Fruit fly (Drosophila melanogaster) whole organism, embryonic: ENCODE measurements around the gene Abl.

ENCODE experiments used
- ATbp ChIP-seq: fragments of 200-800 bp; sonication (Bioruptor generic); optimal IDR thresholded peaks from 2 replicates; lab custom pipeline; 2017; ENCODE audit warnings: missing biosample characterization, mild to moderate bottlenecking, missing genetic modification characterization, missing genetic modification reagents
- Abd-B ChIP-seq: fragments of 200-800 bp; sonication (Bioruptor generic); optimal IDR thresholded peaks from 2 replicates; lab custom pipeline; 2018; ENCODE audit warnings: missing biosample characterization, mild to moderate bottlenecking, missing genetic modification characterization, moderate library complexity
- Ada2b ChIP-seq: fragments of 200-800 bp; sonication (Bioruptor generic); IDR thresholded peaks from 2 replicates; pipeline ENCODE4 v1.3.6; 2022; ENCODE audit warnings: missing biosample characterization, missing genetic modification characterization
- Asciz ChIP-seq: fragments of 200-800 bp; sonication (Bioruptor generic); optimal IDR thresholded peaks from 2 replicates; lab custom pipeline; 2017; ENCODE audit warnings: missing biosample characterization, mild to moderate bottlenecking, missing genetic modification characterization, missing genetic modification reagents
- BtbVII ChIP-seq: fragments of 200-800 bp; sonication (Bioruptor generic); optimal IDR thresholded peaks from 3 replicates; lab custom pipeline; 2017; ENCODE audit warnings: missing biosample characterization, mild to moderate bottlenecking, missing genetic modification characterization
- CG10274 ChIP-seq: fragments of 200-800 bp; sonication (Bioruptor generic); optimal IDR thresholded peaks from 3 replicates; lab custom pipeline; 2017; ENCODE audit warnings: missing biosample characterization, mild to moderate bottlenecking, missing genetic modification characterization
- CG10366 ChIP-seq: fragments of 200-800 bp; sonication (Bioruptor generic); IDR thresholded peaks from 2 replicates; pipeline ENCODE4 v1.3.6; 2022; ENCODE audit warnings: missing biosample characterization, missing genetic modification characterization
- CG11398 ChIP-seq: fragments of 200-800 bp; sonication (Bioruptor generic); optimal IDR thresholded peaks from 2 replicates; lab custom pipeline; 2016; ENCODE audit warnings: missing biosample characterization, missing genetic modification characterization
- CG12155 ChIP-seq: fragments of 200-800 bp; sonication (Bioruptor generic); optimal IDR thresholded peaks from 3 replicates; lab custom pipeline; 2016; ENCODE audit warnings: missing biosample characterization, missing genetic modification characterization
- CG13424 ChIP-seq: fragments of 200-800 bp; sonication (Bioruptor generic); optimal IDR thresholded peaks from 2 replicates; lab custom pipeline; 2019; ENCODE audit warnings: missing biosample characterization, mild to moderate bottlenecking, missing genetic modification characterization, moderate library complexity
- CG15269 ChIP-seq: fragments of 200-800 bp; sonication (Bioruptor generic); optimal IDR thresholded peaks from 2 replicates; lab custom pipeline; 2018; ENCODE audit warnings: missing biosample characterization, mild to moderate bottlenecking, missing genetic modification characterization, moderate library complexity
- CG1603 ChIP-seq: fragments of 200-800 bp; sonication (Bioruptor generic); optimal IDR thresholded peaks from 2 replicates; lab custom pipeline; 2019; ENCODE audit warnings: missing biosample characterization, mild to moderate bottlenecking, missing genetic modification characterization, moderate library complexity
- CG16863 ChIP-seq: fragments of 200-800 bp; sonication (Bioruptor generic); optimal IDR thresholded peaks from 3 replicates; lab custom pipeline; 2016; ENCODE audit warnings: missing biosample characterization, missing genetic modification characterization
- CG1792 ChIP-seq: fragments of 200-800 bp; sonication (Bioruptor generic); optimal IDR thresholded peaks from 2 replicates; lab custom pipeline; 2016; ENCODE audit warnings: missing biosample characterization, missing genetic modification characterization
- CG31441 ChIP-seq: fragments of 200-800 bp; sonication (Bioruptor generic); IDR thresholded peaks from 2 replicates; pipeline ENCODE4 v1.3.6; 2022; ENCODE audit warnings: missing biosample characterization, missing genetic modification characterization
- CG3995 ChIP-seq: fragments of 200-800 bp; sonication (Bioruptor generic); optimal IDR thresholded peaks from 3 replicates; lab custom pipeline; 2016; ENCODE audit warnings: missing biosample characterization, missing genetic modification characterization
- CG4282 ChIP-seq: fragments of 200-800 bp; sonication (Bioruptor generic); optimal IDR thresholded peaks from 2 replicates; lab custom pipeline; 2016; ENCODE audit warnings: missing biosample characterization, missing genetic modification characterization
- CG7928 ChIP-seq: fragments of 200-800 bp; sonication (Bioruptor generic); optimal IDR thresholded peaks from 2 replicates; lab custom pipeline; 2017; ENCODE audit warnings: missing biosample characterization, mild to moderate bottlenecking, missing genetic modification characterization
- CG7963 ChIP-seq: fragments of 200-800 bp; sonication (Bioruptor generic); IDR thresholded peaks from 3 replicates; pipeline ENCODE4 v1.3.6; 2022; ENCODE audit warnings: missing biosample characterization, missing genetic modification characterization; ENCODE audit not compliant: partially characterized antibody
- CG8290 ChIP-seq, 3 experiments: fragments of 200-800 bp; sonication (Bioruptor generic); optimal IDR thresholded peaks; 2 replicates each; lab custom pipeline; 2016 to 2019; ENCODE audit warnings: missing biosample characterization in 3 of 3, missing genetic modification characterization in 3 of 3, mild to moderate bottlenecking in 2 of 3, moderate library complexity in 1 of 3
- Dad ChIP-seq: fragments of 200-800 bp; sonication (Bioruptor generic); optimal IDR thresholded peaks from 3 replicates; lab custom pipeline; 2016; ENCODE audit warnings: missing biosample characterization, missing genetic modification characterization
- Gug ChIP-seq: fragments of 200-800 bp; sonication (Bioruptor generic); IDR thresholded peaks from 4 replicates; pipeline ENCODE4 v1.3.6; 2022; ENCODE audit warnings: missing biosample characterization, missing genetic modification characterization
- H2.0 ChIP-seq: fragments of 200-800 bp; sonication (Bioruptor generic); IDR thresholded peaks from 2 replicates; pipeline ENCODE4 v1.3.6; 2022; ENCODE audit warnings: missing biosample characterization, missing genetic modification characterization
- Kr ChIP-seq: fragments of 200-800 bp; sonication (Bioruptor generic); optimal IDR thresholded peaks from 2 replicates; lab custom pipeline; 2017; ENCODE audit warnings: missing biosample characterization, mild to moderate bottlenecking, missing genetic modification characterization
- Nf-YC ChIP-seq: fragments of 200-800 bp; optimal IDR thresholded peaks from 3 replicates; lab custom pipeline; 2019; ENCODE audit warnings: missing biosample characterization, mild to moderate bottlenecking, missing genetic modification characterization, moderate library complexity
- Rfx ChIP-seq: fragments of 200-800 bp; sonication (Bioruptor generic); IDR thresholded peaks from 2 replicates; pipeline ENCODE4 v1.3.6; 2022; ENCODE audit warnings: missing biosample characterization, missing genetic modification characterization
- Stat92E ChIP-seq, 3 experiments: fragments of >200 bp in 2 of 3; fragments of 200-800 bp in 1 of 3; sonication (Bioruptor generic) in 1 of 3; optimal IDR thresholded peaks; 2 replicates each; lab custom pipeline; 2017 to 2019; ENCODE audit warnings: missing biosample characterization in 3 of 3, missing genetic modification characterization in 3 of 3, mild to moderate bottlenecking in 1 of 3, moderate library complexity in 1 of 3
- Vsx1 ChIP-seq: fragments of 200-800 bp; sonication (Bioruptor generic); optimal IDR thresholded peaks from 2 replicates; lab custom pipeline; 2017; ENCODE audit warnings: missing biosample characterization, mild to moderate bottlenecking, missing genetic modification characterization, missing genetic modification reagents
- ac ChIP-seq: fragments of 200-800 bp; sonication (Bioruptor generic); optimal IDR thresholded peaks from 3 replicates; lab custom pipeline; 2017; ENCODE audit warnings: missing biosample characterization, mild to moderate bottlenecking, missing genetic modification characterization
- ash1 ChIP-seq: fragments of 200-800 bp; sonication (Bioruptor generic); optimal IDR thresholded peaks from 2 replicates; lab custom pipeline; 2018; ENCODE audit warnings: missing biosample characterization, mild to moderate bottlenecking, missing genetic modification characterization
- bab2 ChIP-seq: fragments of 200-800 bp; sonication (Bioruptor generic); optimal IDR thresholded peaks from 2 replicates; lab custom pipeline; 2016; ENCODE audit warnings: missing biosample characterization, missing genetic modification characterization
- cwo ChIP-seq: fragments of 200-800 bp; sonication (Bioruptor generic); optimal IDR thresholded peaks from 3 replicates; lab custom pipeline; 2017; ENCODE audit warnings: missing biosample characterization, missing genetic modification characterization, mild to moderate bottlenecking, moderate library complexity, missing genetic modification reagents
- dati ChIP-seq: fragments of 200-800 bp; sonication (Bioruptor generic); IDR thresholded peaks from 2 replicates; pipeline ENCODE4 v1.3.6; 2022; ENCODE audit warnings: missing biosample characterization, missing genetic modification characterization
- esg ChIP-seq: fragments of 200-800 bp; sonication (Bioruptor generic); conservative IDR thresholded peaks from 2 replicates; pipeline ENCODE4 v1.3.6; 2022; ENCODE audit warnings: missing biosample characterization, missing genetic modification characterization
- eve ChIP-seq, 2 experiments: fragments of >200 bp; optimal IDR thresholded peaks; 2 replicates each; lab custom pipeline; 2017; ENCODE audit warnings: missing biosample characterization in 2 of 2, missing genetic modification characterization in 2 of 2
- fd102C ChIP-seq: fragments of 200-800 bp; sonication (Bioruptor generic); optimal IDR thresholded peaks from 2 replicates; lab custom pipeline; 2018; ENCODE audit warnings: missing biosample characterization, mild to moderate bottlenecking, missing genetic modification characterization, moderate library complexity
- fd64A ChIP-seq: fragments of 200-800 bp; sonication (Bioruptor generic); optimal IDR thresholded peaks from 3 replicates; lab custom pipeline; 2018; ENCODE audit warnings: missing biosample characterization, mild to moderate bottlenecking, missing genetic modification characterization
- gro ChIP-seq: fragments of 200-800 bp; sonication (Bioruptor generic); optimal IDR thresholded peaks from 2 replicates; lab custom pipeline; 2016; ENCODE audit warnings: missing biosample characterization, missing genetic modification characterization
- hkb ChIP-seq, 2 experiments: fragments of 200-800 bp in 1 of 2; fragments of >200 bp in 1 of 2; sonication (Bioruptor generic) in 1 of 2; IDR thresholded peaks in 1 of 2; optimal IDR thresholded peaks in 1 of 2; 2 replicates each; pipeline versions ENCODE4 v1.3.6 to Lab custom; 2017 to 2022; ENCODE audit warnings: missing biosample characterization in 1 of 2, missing genetic modification characterization in 1 of 2
- insv ChIP-seq, 2 experiments: fragments of 200-800 bp; sonication (Bioruptor generic); optimal IDR thresholded peaks; 3 replicates each; lab custom pipeline; 2016 to 2018; ENCODE audit warnings: missing biosample characterization in 2 of 2, missing genetic modification characterization in 2 of 2
- pb ChIP-seq: fragments of 200-800 bp; sonication (Bioruptor generic); optimal IDR thresholded peaks from 3 replicates; lab custom pipeline; 2016; ENCODE audit warnings: missing biosample characterization, missing genetic modification characterization
- peb ChIP-seq: fragments of 200-800 bp; sonication (Bioruptor generic); IDR thresholded peaks from 2 replicates; pipeline ENCODE4 v1.3.6; 2022; ENCODE audit warnings: missing biosample characterization, missing genetic modification characterization
- prd ChIP-seq, 3 experiments: fragments of >200 bp in 2 of 3; fragments of 200-800 bp in 1 of 3; sonication (Bioruptor generic) in 1 of 3; optimal IDR thresholded peaks in 2 of 3; IDR thresholded peaks in 1 of 3; 2 replicates in 2 of 3; 3 replicates in 1 of 3; pipeline versions ENCODE4 v1.3.6 to Lab custom; 2017 to 2022; ENCODE audit warnings: missing biosample characterization in 1 of 3, missing genetic modification characterization in 1 of 3
- slp2 ChIP-seq: fragments of 200-800 bp; sonication (Bioruptor generic); optimal IDR thresholded peaks from 2 replicates; lab custom pipeline; 2016; ENCODE audit warnings: missing biosample characterization, missing genetic modification characterization
- tio ChIP-seq: fragments of 200-800 bp; sonication (Bioruptor generic); optimal IDR thresholded peaks from 2 replicates; lab custom pipeline; 2017; ENCODE audit warnings: missing biosample characterization, missing genetic modification characterization, inconsistent platforms
- trh ChIP-seq: fragments of 200-800 bp; sonication (Bioruptor generic); optimal IDR thresholded peaks from 2 replicates; lab custom pipeline; 2016; ENCODE audit warnings: missing biosample characterization, missing genetic modification characterization
- twi ChIP-seq: fragments of 200-800 bp; optimal IDR thresholded peaks from 2 replicates; lab custom pipeline; 2019; ENCODE audit warnings: missing biosample characterization, mild to moderate bottlenecking, missing genetic modification characterization, moderate library complexity
- vnd ChIP-seq: fragments of 200-800 bp; sonication (Bioruptor generic); IDR thresholded peaks from 3 replicates; pipeline ENCODE4 v1.3.6; 2022; ENCODE audit warnings: missing biosample characterization, missing genetic modification characterization; ENCODE audit not compliant: partially characterized antibody
- yki ChIP-seq: fragments of >200 bp; optimal IDR thresholded peaks from 3 replicates; lab custom pipeline; 2018
- zen2 ChIP-seq: fragments of 200-800 bp; sonication (Bioruptor generic); IDR thresholded peaks from 3 replicates; pipeline ENCODE4 v1.3.6; 2022; ENCODE audit warnings: missing biosample characterization, missing genetic modification characterization; ENCODE audit not compliant: partially characterized antibody

The Abl gene

dm6 chr3L:16657014-16657413, 9.3 kb upstream of the Abl start (continued):
- no peak for TF ChIP-seq peb (GFP tag; lab: Robert Waterston, UW)
- no peak for TF ChIP-seq Ada2b (GFP tag; lab: Robert Waterston, UW)
- no peak for TF ChIP-seq zen2 (GFP tag; lab: Robert Waterston, UW)
- no peak for TF ChIP-seq fd102C (GFP tag; lab: Kevin White, UChicago)
- no peak for TF ChIP-seq H2.0 (GFP tag; lab: Robert Waterston, UW)
- TF ChIP-seq CG16863 (GFP tag; lab: Kevin White, UChicago), result no peak
- TF ChIP-seq cwo (GFP tag; lab: Kevin White, UChicago), result peak; percentile 50
- no peak for TF ChIP-seq Gug
- TF ChIP-seq Nf-YC (tag; lab: Kevin White, UChicago), result no peak
- TF ChIP-seq gro, result no peak
- TF ChIP-seq hkb (optimal IDR thresholded peaks at IDR 0.05; lab: Kevin White, UChicago), result no peak
- TF ChIP-seq hkb (GFP tag; IDR thresholded peaks at IDR 0.05; lab: Robert Waterston, UW), result 0 out of 2 replicates have a peak, but pooled peaks have one; percentile 10
- no peak for TF ChIP-seq Stat92E (GFP tag; optimal IDR thresholded peaks at IDR 0.05; lab: Kevin White, UChicago)
- no peak for TF ChIP-seq insv (GFP tag; optimal IDR thresholded peaks at IDR 0.05; lab: Kevin White, UChicago)
- no peak for TF ChIP-seq ash1 (GFP tag; lab: Kevin White, UChicago)
- peak; percentile 21 for TF ChIP-seq CG15269 (tag; lab: Kevin White, UChicago)
- peak; percentile 41 for TF ChIP-seq BtbVII (GFP tag; lab: Kevin White, UChicago)
- no peak for TF ChIP-seq Dad (GFP tag; lab: Kevin White, UChicago)
- TF ChIP-seq CG4282 (GFP tag; lab: Kevin White, UChicago), result no peak
- TF ChIP-seq CG12155, result peak; percentile 7
- TF ChIP-seq eve (GFP tag; optimal IDR thresholded peaks at IDR 0.05; lab: Kevin White, UChicago), result no peak
- no peak for TF ChIP-seq CG11398
- no peak for TF ChIP-seq Vsx1 (GFP tag; lab: Kevin White, UChicago)
- TF ChIP-seq Asciz (GFP tag; lab: Kevin White, UChicago), result peak; percentile 29
- TF ChIP-seq ac, result no peak
- TF ChIP-seq Abd-B (GFP tag; lab: Kevin White, UChicago), result peak; percentile 16
- no peak for TF ChIP-seq CG10274 (GFP tag; lab: Kevin White, UChicago)
- TF ChIP-seq CG3995 (GFP tag; lab: Kevin White, UChicago), result no peak
- no peak for TF ChIP-seq twi
- TF ChIP-seq fd64A (GFP tag; lab: Kevin White, UChicago), result no peak
- TF ChIP-seq yki (lab: Kevin White, UChicago), result no peak
- peak; percentile 23 for TF ChIP-seq tio (GFP tag; lab: Kevin White, UChicago)
- no peak for TF ChIP-seq CG10366
- TF ChIP-seq trh (GFP tag; lab: Kevin White, UChicago), result no peak
- TF ChIP-seq dati, result no peak
- no peak for TF ChIP-seq CG8290 (GFP tag; optimal IDR thresholded peaks at IDR 0.05; lab: Kevin White, UChicago)
- no peak for TF ChIP-seq CG8290 (tag; optimal IDR thresholded peaks at IDR 0.05; lab: Kevin White, UChicago)
- peak; percentile 34; the same call in 1 of the 2 replicates for TF ChIP-seq Rfx
- TF ChIP-seq CG13424 (tag; lab: Kevin White, UChicago), result peak; percentile 23
- TF ChIP-seq CG1792, result no peak
- TF ChIP-seq CG31441, result 0 out of 2 replicates have a peak, but pooled peaks have one; percentile 29
- no peak for TF ChIP-seq pb (GFP tag; lab: Kevin White, UChicago)
- no peak for TF ChIP-seq vnd
- TF ChIP-seq Kr (GFP tag; lab: Kevin White, UChicago), result no peak
- TF ChIP-seq bab2 (GFP tag; lab: Kevin White, UChicago), result peak; percentile 10
- TF ChIP-seq prd (optimal IDR thresholded peaks at IDR 0.05; lab: Kevin White, UChicago), result no peak
- TF ChIP-seq prd (GFP tag; IDR thresholded peaks at IDR 0.05; lab: Robert Waterston, UW), result peak; percentile 48; the same call in 2 of the 3 replicates
- no peak for TF ChIP-seq esg (GFP tag; lab: Robert Waterston, UW)
- TF ChIP-seq slp2 (GFP tag; lab: Kevin White, UChicago), result no peak
- no peak for TF ChIP-seq CG1603 (tag; lab: Kevin White, UChicago)
- no peak for TF ChIP-seq CG7928 (GFP tag; lab: Kevin White, UChicago)
- TF ChIP-seq ATbp, result peak; percentile 30
- TF ChIP-seq CG7963 (GFP tag; lab: Robert Waterston, UW), result no peak
